Fruit fly (Drosophila melanogaster) whole organism, embryonic: ENCODE data around the gene Fmr1.

Experiments used
- Atf3 ChIP-seq: fragments of 200-800 bp; sonication (Bioruptor generic); optimal IDR thresholded peaks from 3 replicates; lab custom pipeline; 2016; ENCODE audit warnings: missing biosample characterization, missing genetic modification characterization
- BEAF-32 ChIP-seq: fragments of 200-800 bp; sonication (Bioruptor generic); optimal IDR thresholded peaks from 3 replicates; lab custom pipeline; 2017; ENCODE audit warnings: missing biosample characterization, missing genetic modification characterization, mild to moderate bottlenecking, moderate library complexity, missing genetic modification reagents
- CG10209 ChIP-seq: fragments of 200-800 bp; sonication (Bioruptor generic); optimal IDR thresholded peaks from 3 replicates; lab custom pipeline; 2017; ENCODE audit warnings: missing biosample characterization, mild to moderate bottlenecking, missing genetic modification characterization, missing genetic modification reagents
- CG10366 ChIP-seq: fragments of 200-800 bp; sonication (Bioruptor generic); IDR thresholded peaks from 2 replicates; pipeline ENCODE4 v1.3.6; 2022; ENCODE audit warnings: missing biosample characterization, missing genetic modification characterization
- CG10431 ChIP-seq: fragments of 200-800 bp; sonication (Bioruptor generic); optimal IDR thresholded peaks from 3 replicates; lab custom pipeline; 2018; ENCODE audit warnings: missing biosample characterization, mild to moderate bottlenecking, missing genetic modification characterization
- CG11247 ChIP-seq: fragments of 200-800 bp; sonication (Bioruptor generic); IDR thresholded peaks from 2 replicates; pipeline ENCODE4 v1.3.6; 2022; ENCODE audit warnings: missing biosample characterization, missing genetic modification characterization
- CG11398 ChIP-seq: fragments of 200-800 bp; sonication (Bioruptor generic); optimal IDR thresholded peaks from 2 replicates; lab custom pipeline; 2016; ENCODE audit warnings: missing biosample characterization, missing genetic modification characterization
- CG11696 ChIP-seq: fragments of 200-800 bp; sonication (Bioruptor generic); IDR thresholded peaks from 2 replicates; pipeline ENCODE4 v1.3.6; 2022; ENCODE audit warnings: missing biosample characterization, missing genetic modification characterization
- CG12299 ChIP-seq: fragments of 200-800 bp; sonication (Bioruptor generic); optimal IDR thresholded peaks from 2 replicates; lab custom pipeline; 2018; ENCODE audit warnings: missing biosample characterization, mild to moderate bottlenecking, missing genetic modification characterization
- CG12769 ChIP-seq: fragments of 200-800 bp; sonication (Bioruptor generic); optimal IDR thresholded peaks from 2 replicates; lab custom pipeline; 2019; ENCODE audit warnings: missing biosample characterization, mild to moderate bottlenecking, missing genetic modification characterization, moderate library complexity
- CG14014 ChIP-seq: fragments of 200-800 bp; sonication (Bioruptor generic); IDR thresholded peaks from 2 replicates; pipeline ENCODE4 v1.3.6; 2022; ENCODE audit warnings: missing biosample characterization, missing genetic modification characterization
- CG17328 ChIP-seq: fragments of 200-800 bp; sonication (Bioruptor generic); IDR thresholded peaks from 2 replicates; pipeline ENCODE4 v1.3.6; 2022; ENCODE audit warnings: missing biosample characterization, missing genetic modification characterization
- CG17612 ChIP-seq: fragments of 200-800 bp; sonication (Bioruptor generic); IDR thresholded peaks from 2 replicates; pipeline ENCODE4 v1.3.6; 2022; ENCODE audit warnings: missing biosample characterization, missing genetic modification characterization
- CG18262 ChIP-seq: fragments of 200-800 bp; optimal IDR thresholded peaks from 3 replicates; lab custom pipeline; 2019; ENCODE audit warnings: missing biosample characterization, mild to moderate bottlenecking, missing genetic modification characterization, moderate library complexity
- CG18599 ChIP-seq: fragments of 200-800 bp; sonication (Bioruptor generic); optimal IDR thresholded peaks from 3 replicates; lab custom pipeline; 2017; ENCODE audit warnings: missing biosample characterization, missing genetic modification characterization, mild to moderate bottlenecking, moderate library complexity, missing genetic modification reagents
- CG2116 ChIP-seq: fragments of 200-800 bp; sonication (Bioruptor generic); optimal IDR thresholded peaks from 3 replicates; lab custom pipeline; 2018; ENCODE audit warnings: missing biosample characterization, mild to moderate bottlenecking, missing genetic modification characterization
- CG3281 ChIP-seq: fragments of 200-800 bp; sonication (Bioruptor generic); optimal IDR thresholded peaks from 3 replicates; lab custom pipeline; 2017; ENCODE audit warnings: missing biosample characterization, mild to moderate bottlenecking, missing genetic modification characterization
- CG4707 ChIP-seq: fragments of 200-800 bp; sonication (Bioruptor generic); optimal IDR thresholded peaks from 2 replicates; lab custom pipeline; 2018; ENCODE audit warnings: missing biosample characterization, mild to moderate bottlenecking, missing genetic modification characterization, moderate library complexity
- CG6654 ChIP-seq: fragments of 200-800 bp; sonication (Bioruptor generic); optimal IDR thresholded peaks from 2 replicates; lab custom pipeline; 2017; ENCODE audit warnings: missing biosample characterization, mild to moderate bottlenecking, missing genetic modification characterization
- CG7357 ChIP-seq: fragments of 200-800 bp; sonication (Bioruptor generic); IDR thresholded peaks from 3 replicates; pipeline ENCODE4 v1.3.6; 2022; ENCODE audit warnings: missing biosample characterization, missing genetic modification characterization
- CG8281 ChIP-seq: fragments of 200-800 bp; sonication (Bioruptor generic); optimal IDR thresholded peaks from 2 replicates; lab custom pipeline; 2018; ENCODE audit warnings: missing biosample characterization, mild to moderate bottlenecking, missing genetic modification characterization, moderate library complexity
- CG8924 ChIP-seq: fragments of 200-800 bp; optimal IDR thresholded peaks from 3 replicates; lab custom pipeline; 2019; ENCODE audit warnings: missing biosample characterization, mild to moderate bottlenecking, missing genetic modification characterization, moderate library complexity
- CG9727 ChIP-seq: fragments of 200-800 bp; sonication (Bioruptor generic); optimal IDR thresholded peaks from 3 replicates; lab custom pipeline; 2017; ENCODE audit warnings: missing biosample characterization, mild to moderate bottlenecking, missing genetic modification characterization
- CHES-1-like ChIP-seq: fragments of 200-800 bp; sonication (Bioruptor generic); optimal IDR thresholded peaks from 2 replicates; lab custom pipeline; 2016; ENCODE audit warnings: missing biosample characterization, missing genetic modification characterization
- H2.0 ChIP-seq: fragments of 200-800 bp; sonication (Bioruptor generic); IDR thresholded peaks from 2 replicates; pipeline ENCODE4 v1.3.6; 2022; ENCODE audit warnings: missing biosample characterization, missing genetic modification characterization
- HHEX ChIP-seq: fragments of 200-800 bp; sonication (Bioruptor generic); optimal IDR thresholded peaks from 3 replicates; lab custom pipeline; 2017; ENCODE audit warnings: missing biosample characterization, mild to moderate bottlenecking, missing genetic modification characterization, missing genetic modification reagents
- HmgD ChIP-seq: fragments of 200-800 bp; sonication (Bioruptor generic); optimal IDR thresholded peaks from 3 replicates; lab custom pipeline; 2016; ENCODE audit warnings: missing biosample characterization, missing genetic modification characterization
- Hr51 ChIP-seq, 2 experiments: fragments of 200-800 bp; sonication (Bioruptor generic); optimal IDR thresholded peaks; 2 replicates in 1 of 2; 3 replicates in 1 of 2; lab custom pipeline; 2016 to 2018; ENCODE audit warnings: missing biosample characterization in 2 of 2, missing genetic modification characterization in 2 of 2, mild to moderate bottlenecking in 1 of 2, moderate library complexity in 1 of 2
- Med ChIP-seq: fragments of 200-800 bp; sonication (Bioruptor generic); peaks from one replicate; lab custom pipeline; 2016; ENCODE audit warnings: missing biosample characterization, missing genetic modification characterization, mild to moderate bottlenecking, inconsistent platforms, moderate library complexity
- Pdp1 ChIP-seq, 2 experiments: fragments of 200-800 bp; sonication (Bioruptor generic); optimal IDR thresholded peaks; 3 replicates each; lab custom pipeline; 2016; ENCODE audit warnings: missing biosample characterization in 2 of 2, missing genetic modification characterization in 2 of 2, mild to moderate bottlenecking in 1 of 2, moderate library complexity in 1 of 2
- br ChIP-seq: fragments of >200 bp; optimal IDR thresholded peaks from 2 replicates; lab custom pipeline; 2017
- chm ChIP-seq: fragments of 200-800 bp; sonication (Bioruptor generic); IDR thresholded peaks from 2 replicates; pipeline ENCODE4 v1.3.6; 2022; ENCODE audit warnings: missing biosample characterization, missing genetic modification characterization
- croc ChIP-seq: fragments of 200-800 bp; sonication (Bioruptor generic); conservative IDR thresholded peaks from 3 replicates; pipeline ENCODE4 v1.3.6; 2022; ENCODE audit warnings: missing biosample characterization, missing genetic modification characterization
- crol ChIP-seq: fragments of 200-800 bp; sonication (Bioruptor generic); IDR thresholded peaks from 2 replicates; pipeline ENCODE4 v1.3.6; 2022; ENCODE audit warnings: missing biosample characterization, missing genetic modification characterization
- danr ChIP-seq: fragments of 200-800 bp; sonication (Bioruptor generic); IDR thresholded peaks from 2 replicates; pipeline ENCODE4 v1.3.6; 2022; ENCODE audit warnings: missing biosample characterization, missing genetic modification characterization
- gt ChIP-seq: fragments of 200-800 bp; sonication (Bioruptor generic); IDR thresholded peaks from 2 replicates; pipeline ENCODE4 v1.3.6; 2022; ENCODE audit warnings: missing biosample characterization, missing genetic modification characterization
- kay ChIP-seq: fragments of 200-800 bp; sonication (Bioruptor generic); optimal IDR thresholded peaks from 2 replicates; lab custom pipeline; 2016; ENCODE audit warnings: missing biosample characterization, missing genetic modification characterization
- lab ChIP-seq: fragments of 200-800 bp; sonication (Bioruptor generic); optimal IDR thresholded peaks from 3 replicates; lab custom pipeline; 2017; ENCODE audit warnings: missing biosample characterization, missing genetic modification characterization, mild to moderate bottlenecking, moderate library complexity, missing genetic modification reagents
- lola ChIP-seq, 3 experiments: fragments of >200 bp in 2 of 3; fragments of 200-800 bp in 1 of 3; sonication (Bioruptor generic) in 1 of 3; optimal IDR thresholded peaks; 2 replicates each; lab custom pipeline; 2017 to 2019; ENCODE audit warnings: missing biosample characterization in 3 of 3, missing genetic modification characterization in 3 of 3, mild to moderate bottlenecking in 1 of 3, moderate library complexity in 1 of 3
- nom ChIP-seq: fragments of 200-800 bp; sonication (Bioruptor generic); optimal IDR thresholded peaks from 2 replicates; lab custom pipeline; 2017; ENCODE audit warnings: missing biosample characterization, missing genetic modification characterization, mild to moderate bottlenecking, moderate library complexity, missing genetic modification reagents
- oc ChIP-seq: fragments of 200-800 bp; sonication (Bioruptor generic); optimal IDR thresholded peaks from 2 replicates; lab custom pipeline; 2018; ENCODE audit warnings: missing biosample characterization, mild to moderate bottlenecking, missing genetic modification characterization, moderate library complexity
- p53 ChIP-seq: fragments of 200-800 bp; sonication (Bioruptor generic); optimal IDR thresholded peaks from 2 replicates; lab custom pipeline; 2016; ENCODE audit warnings: missing biosample characterization, missing genetic modification characterization
- ro ChIP-seq: fragments of 200-800 bp; sonication (Bioruptor generic); IDR thresholded peaks from 2 replicates; pipeline ENCODE4 v1.3.6; 2022; ENCODE audit warnings: missing biosample characterization, missing genetic modification characterization
- sens ChIP-seq: fragments of 200-800 bp; sonication (Bioruptor generic); peaks from one replicate; lab custom pipeline; 2016; ENCODE audit warnings: missing biosample characterization, missing genetic modification characterization
- sob ChIP-seq: fragments of 200-800 bp; sonication (Bioruptor generic); IDR thresholded peaks from 2 replicates; pipeline ENCODE4 v1.3.6; 2022; ENCODE audit warnings: missing biosample characterization, missing genetic modification characterization
- sr ChIP-seq: fragments of 200-800 bp; sonication (Bioruptor generic); IDR thresholded peaks from 3 replicates; pipeline ENCODE4 v1.3.6; 2022; ENCODE audit warnings: missing biosample characterization, missing genetic modification characterization
- ssp ChIP-seq: fragments of 200-800 bp; sonication (Bioruptor generic); IDR thresholded peaks from 2 replicates; pipeline ENCODE4 v1.3.6; 2022; ENCODE audit warnings: missing biosample characterization, missing genetic modification characterization
- tin ChIP-seq: fragments of 200-800 bp; sonication (Bioruptor generic); optimal IDR thresholded peaks from 3 replicates; lab custom pipeline; 2016; ENCODE audit warnings: missing biosample characterization, missing genetic modification characterization
- tll ChIP-seq, 2 experiments: fragments of 200-800 bp in 1 of 2; fragments of >200 bp in 1 of 2; sonication (Bioruptor generic) in 1 of 2; optimal IDR thresholded peaks; 2 replicates each; lab custom pipeline; 2017 to 2019; ENCODE audit warnings: missing biosample characterization in 2 of 2, missing genetic modification characterization in 2 of 2, mild to moderate bottlenecking in 1 of 2, moderate library complexity in 1 of 2
- wor ChIP-seq: fragments of 200-800 bp; sonication (Bioruptor generic); IDR thresholded peaks from 2 replicates; pipeline ENCODE4 v1.3.6; 2022; ENCODE audit warnings: missing biosample characterization, missing genetic modification characterization

Fmr1 gene

DNA sequence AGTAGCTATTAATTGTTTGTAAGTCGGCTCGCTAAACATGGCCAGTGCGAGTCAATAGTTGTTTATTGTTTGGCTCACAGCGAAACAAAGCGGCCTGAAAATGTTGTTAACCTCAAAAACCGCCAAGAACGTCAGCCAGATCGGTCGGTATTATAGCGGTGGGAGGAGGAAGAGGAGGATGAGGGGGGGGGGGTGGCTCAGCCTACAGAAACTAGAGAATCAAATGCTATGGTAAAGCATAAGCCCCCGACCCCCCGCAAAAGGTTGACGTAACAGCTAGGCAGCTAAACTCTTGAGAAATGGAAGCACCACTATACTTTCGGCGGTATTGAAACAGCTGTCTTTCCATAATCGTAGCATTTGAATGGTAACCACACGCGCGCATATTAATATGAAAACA lies 29.0 kb upstream of the Fmr1 start (continued):
- TF ChIP-seq CG8281 (tag; lab: Kevin White, UChicago) (peak; percentile 8), lab (peak; percentile 3)

DNA sequence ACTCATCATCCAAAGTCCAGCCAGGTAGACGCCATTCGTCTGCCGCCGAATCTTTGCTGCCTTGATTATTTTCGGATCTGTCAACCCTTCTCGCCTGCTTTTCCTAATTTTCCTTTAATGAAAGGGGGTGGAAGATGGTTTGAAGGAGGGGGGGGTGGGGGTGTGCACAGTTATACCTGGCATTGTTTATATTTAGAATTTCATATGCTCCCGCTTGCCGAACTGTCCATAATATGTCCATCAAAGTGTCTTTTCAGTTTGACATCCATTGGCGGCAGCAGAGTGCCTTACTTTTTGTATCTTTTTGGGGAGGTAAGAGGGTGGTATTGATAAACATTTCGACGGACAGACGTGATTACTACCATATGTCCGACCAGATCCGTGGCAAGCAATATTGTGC lies 27.9 kb upstream of the Fmr1 start:
- TF ChIP-seq CG18599 (GFP tag; lab: Kevin White, UChicago) = no peak
- TF ChIP-seq CG11247 = no peak
- TF ChIP-seq wor (GFP tag; lab: Robert Waterston, UW) = no peak
- TF ChIP-seq CG14014 (GFP tag; lab: Robert Waterston, UW) = no peak
- TF ChIP-seq CG17612 (GFP tag; lab: Robert Waterston, UW) = no peak
- peak; percentile 20 for TF ChIP-seq Med
- no peak for TF ChIP-seq CG17328 (GFP tag; lab: Robert Waterston, UW)
- no peak for TF ChIP-seq tll (GFP tag; optimal IDR thresholded peaks at IDR 0.05; lab: Kevin White, UChicago)
- no peak for TF ChIP-seq HHEX
- TF ChIP-seq BEAF-32 (GFP tag; lab: Kevin White, UChicago) = no peak
- peak; percentile 59; the same call in 1 of the 2 replicates for TF ChIP-seq crol (GFP tag; lab: Robert Waterston, UW)
- TF ChIP-seq CG18262 (tag; lab: Kevin White, UChicago) = no peak
- no peak for TF ChIP-seq br (lab: Kevin White, UChicago)
- TF ChIP-seq oc (tag; lab: Kevin White, UChicago) = no peak
- no peak for TF ChIP-seq ssp
- TF ChIP-seq sens (GFP tag; lab: Kevin White, UChicago) = no peak
- no peak for TF ChIP-seq CG11398
- no peak for TF ChIP-seq CG11696 (GFP tag; lab: Robert Waterston, UW)
- TF ChIP-seq HmgD = no peak
- peak; percentile 30 for TF ChIP-seq CG12769
- peak; percentile 65 for TF ChIP-seq CG6654 (GFP tag; lab: Kevin White, UChicago)
- TF ChIP-seq tin (GFP tag; lab: Kevin White, UChicago) = no peak
- no peak for TF ChIP-seq CG3281 (GFP tag; lab: Kevin White, UChicago)
- TF ChIP-seq ro (GFP tag; lab: Robert Waterston, UW) = no peak
- TF ChIP-seq, all 482 proteins: peak for 4

DNA sequence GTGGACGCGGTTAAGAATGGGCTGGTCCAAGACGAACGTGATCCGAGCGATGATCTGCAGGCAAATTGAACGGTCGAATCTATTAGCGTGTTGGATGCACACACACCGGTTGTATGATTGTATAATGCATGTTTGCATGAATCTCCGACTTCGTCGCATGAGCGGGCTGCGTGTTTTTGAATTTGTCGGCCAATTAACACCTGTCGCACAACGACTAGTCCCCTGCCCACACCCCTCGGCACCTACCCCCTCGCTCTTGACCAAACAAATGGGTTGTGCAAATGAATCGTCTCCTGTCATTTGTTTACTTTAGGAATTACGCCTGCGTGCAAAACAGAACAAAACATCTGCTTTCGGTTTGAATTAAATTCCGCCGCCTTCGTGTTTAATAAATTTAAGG lies 25.1 kb upstream of the Fmr1 start:
- TF ChIP-seq sob (GFP tag; lab: Robert Waterston, UW) (0 out of 2 replicates have a peak, but pooled peaks have one; percentile 6), CG12299 (no peak), croc (GFP tag; lab: Robert Waterston, UW) (no peak), Atf3 (no peak), nom (no peak), sr (GFP tag; lab: Robert Waterston, UW) (no peak), H2.0 (GFP tag; lab: Robert Waterston, UW) (no peak), CG10209 (no peak), danr (GFP tag; lab: Robert Waterston, UW) (no peak), Pdp1 (GFP tag; optimal IDR thresholded peaks at IDR 0.05; lab: Kevin White, UChicago) (peak in 1 of 2 experiments; percentile 52), kay (no peak), CHES-1-like (GFP tag; lab: Kevin White, UChicago) (no peak), Hr51 (GFP tag; optimal IDR thresholded peaks at IDR 0.05; lab: Kevin White, UChicago) (no peak), chm (GFP tag; lab: Robert Waterston, UW) (no peak), CG2116 (GFP tag; lab: Kevin White, UChicago) (no peak), CG10431 (GFP tag; lab: Kevin White, UChicago) (no peak), CG8924 (tag; lab: Kevin White, UChicago) (no peak), gt (GFP tag; lab: Robert Waterston, UW) (no peak), CG4707 (GFP tag; lab: Kevin White, UChicago) (no peak), lola (GFP tag; optimal IDR thresholded peaks at IDR 0.05; lab: Kevin White, UChicago) (no peak), CG9727 (GFP tag; lab: Kevin White, UChicago) (no peak), CG10366 (no peak), CG7357 (GFP tag; lab: Robert Waterston, UW) (0 out of 3 replicates have a peak, but pooled peaks have one; percentile 32), p53 (no peak)
